Worm (Caenorhabditis elegans) whole organism, early embryonic: ENCODE measurements around the gene C10C6.7.

Source experiments
- ama-1 ChIP-seq: fragments of 150-350 bp; optimal IDR thresholded peaks from 2 replicates; lab custom pipeline; 2014
- ets-7 ChIP-seq: sonication (generic microtip); optimal IDR thresholded peaks from 2 replicates; lab custom pipeline; 2016; ENCODE audit warnings: missing genotype, missing genetic modification characterization, missing compliant biosample characterization

ce11 chrIV:11461335-11461734 is 6.0 kb downstream of the C10C6.7 start:
- TF ChIP-seq ets-7 (tag; lab: Kevin White, UChicago) (no peak), ama-1 (no peak)
